Worm (Caenorhabditis elegans) whole organism, L3 larva: Measurements from ENCODE around the gene dpf-2.
A peak's percentile ranks its signal among the peaks of the same experiment; 100 is the strongest.

ENCODE experiments used
- R02D3.7 ChIP-seq: fragments of 150-350 bp; optimal IDR thresholded peaks from 2 replicates; lab custom pipeline; 2014; ENCODE audit warnings: missing biosample characterization, missing genetic modification characterization
- ZK546.5 ChIP-seq: sonication (generic microtip); optimal IDR thresholded peaks from 2 replicates; lab custom pipeline; 2017; ENCODE audit warnings: missing biosample characterization, missing genetic modification characterization
- aly-2 ChIP-seq: fragments of 150-350 bp; optimal IDR thresholded peaks from 2 replicates; lab custom pipeline; 2014; ENCODE audit warnings: missing biosample characterization, missing genetic modification characterization
- ama-1 ChIP-seq: fragments of 150-350 bp; optimal IDR thresholded peaks from 2 replicates; lab custom pipeline; 2018
- ceh-16 ChIP-seq: sonication (generic microtip); optimal IDR thresholded peaks from 2 replicates; lab custom pipeline; 2017; ENCODE audit warnings: missing biosample characterization, missing genetic modification characterization
- ceh-28 ChIP-seq: fragments of 150-350 bp; optimal IDR thresholded peaks from 2 replicates; lab custom pipeline; 2014; ENCODE audit warnings: missing biosample characterization, missing genetic modification reagents, missing genetic modification characterization
- ceh-82 ChIP-seq: fragments of 150-350 bp; optimal IDR thresholded peaks from 2 replicates; lab custom pipeline; 2014; ENCODE audit warnings: missing biosample characterization, missing genetic modification characterization
- ceh-9 ChIP-seq: sonication (generic microtip); optimal IDR thresholded peaks from 2 replicates; lab custom pipeline; 2018; ENCODE audit warnings: missing biosample characterization, missing genetic modification characterization
- daf-12 ChIP-seq: fragments of 150-350 bp; optimal IDR thresholded peaks from 2 replicates; lab custom pipeline; 2014; ENCODE audit warnings: missing biosample characterization, missing genetic modification reagents, missing genetic modification characterization
- egl-27 ChIP-seq: sonication (generic microtip); optimal IDR thresholded peaks from 4 replicates; lab custom pipeline; 2017; ENCODE audit warnings: missing biosample characterization, missing genetic modification reagents, missing genetic modification characterization
- egl-5 ChIP-seq: fragments of 150-350 bp; optimal IDR thresholded peaks from 2 replicates; lab custom pipeline; 2017; ENCODE audit warnings: missing biosample characterization, missing genetic modification reagents, missing genetic modification characterization, inconsistent platforms
- elt-1 ChIP-seq: fragments of 150-350 bp; optimal IDR thresholded peaks from 2 replicates; lab custom pipeline; 2014; ENCODE audit warnings: missing biosample characterization, missing genetic modification characterization
- elt-2 ChIP-seq: sonication (generic microtip); optimal IDR thresholded peaks from 2 replicates; lab custom pipeline; 2016; ENCODE audit warnings: missing genetic modification reagents, mild to moderate bottlenecking, missing genetic modification characterization, missing compliant biosample characterization
- elt-3 ChIP-seq, 3 experiments: fragments of 150-350 bp in 1 of 3; sonication (generic microtip) in 2 of 3; optimal IDR thresholded peaks; 2 replicates in 2 of 3; 4 replicates in 1 of 3; lab custom pipeline; 2014 to 2017; ENCODE audit warnings: missing biosample characterization in 3 of 3, missing genetic modification characterization in 3 of 3
- eor-1 ChIP-seq, 2 experiments: fragments of 150-350 bp; optimal IDR thresholded peaks; 2 replicates each; lab custom pipeline; 2014 to 2018; ENCODE audit warnings: missing biosample characterization in 2 of 2, missing genetic modification characterization in 2 of 2
- fkh-2 ChIP-seq: fragments of 150-350 bp; optimal IDR thresholded peaks from 2 replicates; lab custom pipeline; 2014; ENCODE audit warnings: missing biosample characterization, missing genetic modification reagents, missing genetic modification characterization
- fos-1 ChIP-seq: fragments of 150-350 bp; optimal IDR thresholded peaks from 2 replicates; lab custom pipeline; 2014; ENCODE audit warnings: missing biosample characterization, missing genetic modification characterization
- jun-1 ChIP-seq: fragments of 150-350 bp; optimal IDR thresholded peaks from 2 replicates; lab custom pipeline; 2014; ENCODE audit warnings: missing biosample characterization, missing genetic modification reagents, missing genetic modification characterization
- lin-15B ChIP-seq: fragments of 150-350 bp; optimal IDR thresholded peaks from 2 replicates; lab custom pipeline; 2014; ENCODE audit warnings: missing biosample characterization, missing genetic modification characterization
- lin-39 ChIP-seq: fragments of 150-350 bp; optimal IDR thresholded peaks from 2 replicates; lab custom pipeline; 2018; ENCODE audit warnings: missing biosample characterization, missing genetic modification reagents, missing genetic modification characterization
- lsy-12 ChIP-seq: sonication (generic microtip); optimal IDR thresholded peaks from 2 replicates; lab custom pipeline; 2016; ENCODE audit warnings: mild to moderate bottlenecking, missing genetic modification characterization, missing compliant biosample characterization
- mdl-1 ChIP-seq: fragments of 150-350 bp; optimal IDR thresholded peaks from 2 replicates; lab custom pipeline; 2014; ENCODE audit warnings: missing biosample characterization, missing genetic modification characterization
- mml-1 ChIP-seq: fragments of 150-350 bp; sonication (generic microtip); optimal IDR thresholded peaks from 3 replicates; lab custom pipeline; 2014; ENCODE audit warnings: missing biosample characterization, missing genetic modification characterization
- nfya-1 ChIP-seq: sonication (generic microtip); optimal IDR thresholded peaks from 2 replicates; lab custom pipeline; 2017; ENCODE audit warnings: missing genetic modification characterization, mild to moderate bottlenecking, missing compliant biosample characterization, antibody characterized with exemption, moderate library complexity; ENCODE audit not compliant: insufficient read depth
- nhr-11 ChIP-seq: fragments of 150-350 bp; optimal IDR thresholded peaks from 2 replicates; lab custom pipeline; 2014; ENCODE audit warnings: missing biosample characterization, missing genetic modification characterization
- nhr-12 ChIP-seq: fragments of 150-350 bp; optimal IDR thresholded peaks from 2 replicates; lab custom pipeline; 2014; ENCODE audit warnings: missing biosample characterization, missing genetic modification characterization
- nhr-23 ChIP-seq: fragments of 150-350 bp; optimal IDR thresholded peaks from 2 replicates; lab custom pipeline; 2014; ENCODE audit warnings: missing biosample characterization, missing genetic modification reagents, missing genetic modification characterization
- nhr-237 ChIP-seq: fragments of 150-350 bp; optimal IDR thresholded peaks from 2 replicates; lab custom pipeline; 2014; ENCODE audit warnings: missing biosample characterization, missing genetic modification characterization
- nhr-25 ChIP-seq: sonication (generic microtip); optimal IDR thresholded peaks from 2 replicates; lab custom pipeline; 2017; ENCODE audit warnings: missing biosample characterization, missing genetic modification characterization
- nhr-43 ChIP-seq: sonication (generic microtip); optimal IDR thresholded peaks from 2 replicates; lab custom pipeline; 2016; ENCODE audit warnings: mild to moderate bottlenecking, missing genetic modification characterization, missing compliant biosample characterization; ENCODE audit not compliant: poor library complexity, severe bottlenecking
- nhr-67 ChIP-seq: fragments of 150-350 bp; optimal IDR thresholded peaks from 2 replicates; lab custom pipeline; 2014; ENCODE audit warnings: missing biosample characterization, missing genetic modification characterization
- nhr-76 ChIP-seq: fragments of 150-350 bp; sonication (generic microtip); optimal IDR thresholded peaks from 5 replicates; lab custom pipeline; 2014; ENCODE audit warnings: missing biosample characterization, missing genetic modification characterization
- nhr-77 ChIP-seq: fragments of 150-350 bp; optimal IDR thresholded peaks from 2 replicates; lab custom pipeline; 2014; ENCODE audit warnings: missing biosample characterization, missing genetic modification characterization
- pha-4 ChIP-seq: fragments of 150-350 bp; optimal IDR thresholded peaks from 2 replicates; lab custom pipeline; 2014; ENCODE audit warnings: missing biosample characterization, missing genetic modification reagents, missing genetic modification characterization
- pqm-1 ChIP-seq: fragments of 150-350 bp; optimal IDR thresholded peaks from 2 replicates; lab custom pipeline; 2017; ENCODE audit warnings: missing biosample characterization, missing genetic modification characterization, inconsistent platforms
- skn-1 ChIP-seq: fragments of 150-350 bp; optimal IDR thresholded peaks from 2 replicates; lab custom pipeline; 2014; ENCODE audit warnings: missing biosample characterization, missing genetic modification characterization
- tbx-2 ChIP-seq: sonication (generic microtip); optimal IDR thresholded peaks from 2 replicates; lab custom pipeline; 2016; ENCODE audit warnings: mild to moderate bottlenecking, missing genetic modification characterization, missing compliant biosample characterization
- unc-62 ChIP-seq: fragments of 150-350 bp; sonication (generic microtip); optimal IDR thresholded peaks from 4 replicates; lab custom pipeline; 2014; ENCODE audit warnings: missing biosample characterization, missing genetic modification reagents, missing genetic modification characterization
- zag-1 ChIP-seq: fragments of 150-350 bp; optimal IDR thresholded peaks from 2 replicates; lab custom pipeline; 2014; ENCODE audit warnings: missing biosample characterization, missing genetic modification characterization
- ztf-11 ChIP-seq: fragments of 150-350 bp; optimal IDR thresholded peaks from 2 replicates; lab custom pipeline; 2014; ENCODE audit warnings: missing biosample characterization, missing genetic modification characterization

dpf-2 gene

DNA sequence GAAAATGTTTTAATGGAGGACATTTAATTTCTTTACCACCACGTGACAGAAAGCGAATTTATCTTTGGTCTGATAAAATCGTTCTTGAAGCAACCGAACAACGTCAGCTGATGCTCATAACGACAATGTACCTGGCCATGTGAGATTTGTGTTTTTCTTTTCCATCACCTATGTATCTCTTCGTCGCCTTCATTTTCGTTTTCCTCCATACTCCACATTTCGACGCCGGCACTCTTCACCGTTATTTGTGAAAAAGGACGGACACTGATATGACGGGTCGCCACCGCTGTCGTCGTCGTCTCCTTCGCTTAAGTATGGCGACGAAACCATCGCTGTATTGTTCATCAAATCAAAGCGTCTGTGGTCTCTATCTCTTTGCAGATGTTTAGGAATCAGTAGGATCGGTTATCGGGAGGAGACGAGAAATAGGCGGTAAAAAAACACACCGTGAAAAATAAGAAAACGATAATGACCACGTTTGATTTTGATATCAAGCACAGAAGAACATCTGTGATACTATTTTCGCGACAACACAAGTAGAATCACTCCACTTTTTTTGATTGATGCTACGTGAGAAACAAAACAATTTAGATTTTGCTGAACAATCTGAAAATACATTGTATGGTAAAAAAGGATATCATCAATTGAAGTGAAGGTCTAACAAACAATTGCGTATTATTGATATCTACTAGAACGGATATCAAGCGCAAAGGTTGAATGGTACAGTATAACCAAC is 44.6 kb upstream of the dpf-2 start (continued):
- no peak for TF ChIP-seq lin-39
- no peak for TF ChIP-seq nhr-77 (tag; lab: Kevin White, UChicago)
- peak; percentile 15 for TF ChIP-seq nfya-1 (tag; lab: Kevin White, UChicago)
- no peak for TF ChIP-seq lin-15B (tag; lab: Kevin White, UChicago)
- peak; percentile 58 for TF ChIP-seq elt-2
- no peak for TF ChIP-seq unc-62 (GFP tag; lab: Kevin White, UChicago)
- TF ChIP-seq fkh-2 (tag; lab: Kevin White, UChicago) = no peak
- TF ChIP-seq aly-2 (tag; lab: Kevin White, UChicago) = no peak

DNA sequence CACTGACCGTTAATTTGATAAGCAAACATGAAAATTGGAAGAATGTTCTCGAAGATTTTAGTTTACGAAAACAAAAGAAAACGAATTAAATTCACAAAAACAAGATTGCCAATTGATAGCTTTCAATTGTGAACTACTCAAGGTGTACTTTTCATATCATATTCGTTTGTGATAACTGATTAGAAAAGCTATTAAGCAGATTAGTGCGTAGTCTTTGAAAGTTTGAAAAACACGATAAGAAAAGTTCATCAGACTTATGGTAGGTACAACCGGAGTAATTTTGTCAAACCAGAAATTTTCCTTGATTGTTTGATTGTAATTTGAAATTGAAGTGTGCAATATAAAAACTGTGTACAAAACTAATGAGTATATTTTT is 44.1 kb upstream of the dpf-2 start:
- TF ChIP-seq R02D3.7 (tag; lab: Kevin White, UChicago) (no peak), nhr-25 (tag; lab: Kevin White, UChicago) (peak; percentile 41), nhr-237 (tag; lab: Kevin White, UChicago) (no peak), nhr-67 (tag; lab: Kevin White, UChicago) (no peak), mdl-1 (no peak), fos-1 (tag; lab: Kevin White, UChicago) (no peak), elt-2 (peak; percentile 72), eor-1 (tag; optimal IDR thresholded peaks at IDR 0.05; lab: Kevin White, UChicago) (no peak), aly-2 (tag; lab: Kevin White, UChicago) (no peak), egl-5 (tag; lab: Kevin White, UChicago) (no peak), elt-1 (tag; lab: Kevin White, UChicago) (no peak), unc-62 (GFP tag; lab: Kevin White, UChicago) (no peak), fkh-2 (tag; lab: Kevin White, UChicago) (no peak), zag-1 (no peak), pha-4 (no peak), egl-27 (tag; lab: Kevin White, UChicago) (no peak), nhr-77 (tag; lab: Kevin White, UChicago) (no peak), pqm-1 (tag; lab: Kevin White, UChicago) (peak; percentile 36), daf-12 (tag; lab: Kevin White, UChicago) (no peak), nhr-43 (tag; lab: Kevin White, UChicago) (no peak), ceh-9 (no peak), ZK546.5 (no peak), nhr-11 (tag; lab: Kevin White, UChicago) (no peak), lsy-12 (tag; lab: Kevin White, UChicago) (no peak), tbx-2 (tag; lab: Kevin White, UChicago) (no peak)

DNA sequence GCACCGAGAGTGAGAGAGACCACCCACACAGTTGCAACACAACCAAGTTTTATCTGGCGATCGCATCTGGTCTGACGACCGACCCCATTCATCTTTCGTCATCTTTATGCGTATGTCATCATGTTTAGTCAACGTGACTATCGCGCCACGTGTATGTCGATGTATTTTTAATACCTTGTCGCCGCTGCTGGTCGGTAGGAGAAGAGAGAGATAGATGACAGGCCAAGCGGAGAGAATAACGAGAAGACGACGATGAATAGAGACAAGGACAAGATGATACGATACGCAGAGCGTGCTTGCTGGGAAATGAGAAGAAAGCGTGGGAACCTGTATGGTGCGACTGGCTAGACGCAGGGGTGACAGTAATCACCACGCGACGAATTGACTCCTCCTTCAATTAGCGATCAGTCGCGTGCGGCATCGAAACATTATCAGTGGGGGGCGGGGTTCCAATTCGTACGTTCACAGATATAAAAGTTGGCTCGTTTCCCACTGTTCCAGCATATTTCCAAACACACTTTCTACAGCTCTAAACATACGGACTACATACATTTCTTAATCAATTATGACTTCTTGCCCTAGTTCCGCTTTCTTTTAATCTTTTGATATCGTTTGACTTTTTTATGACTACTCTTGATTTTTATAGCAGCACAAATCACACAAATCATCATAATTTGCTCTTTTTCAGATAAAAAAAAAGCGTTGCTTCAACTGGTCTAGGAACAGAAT is 41.1 kb upstream of the dpf-2 start, which contains the start of gene tatn-1:
Gene tatn-1 (plus strand): TSS at position 689 of the 729 bp plus-strand sequence.
- no peak for TF ChIP-seq fkh-2 (tag; lab: Kevin White, UChicago)
- peak; percentile 21 for TF ChIP-seq ceh-28 (tag; lab: Kevin White, UChicago)
- peak; percentile 69 for TF ChIP-seq pqm-1 (tag; lab: Kevin White, UChicago)
- TF ChIP-seq egl-5 (tag; lab: Kevin White, UChicago) = peak; percentile 16
- TF ChIP-seq nhr-237 (tag; lab: Kevin White, UChicago) = no peak
- TF ChIP-seq nhr-12 = no peak
- no peak for TF ChIP-seq lsy-12 (tag; lab: Kevin White, UChicago)
- no peak for TF ChIP-seq ama-1
- TF ChIP-seq nhr-76 (tag; lab: Kevin White, UChicago) = no peak
- no peak for TF ChIP-seq ceh-9
- TF ChIP-seq nhr-67 (tag; lab: Kevin White, UChicago) = no peak
- no peak for TF ChIP-seq ceh-82
- TF ChIP-seq elt-1 (tag; lab: Kevin White, UChicago) = peak; percentile 97
- no peak for TF ChIP-seq aly-2 (tag; lab: Kevin White, UChicago)
- TF ChIP-seq eor-1 (tag; optimal IDR thresholded peaks at IDR 0.05; lab: Kevin White, UChicago) = no peak
- peak; percentile 9 for TF ChIP-seq nhr-77 (tag; lab: Kevin White, UChicago)
- no peak for TF ChIP-seq ceh-16 (tag; lab: Kevin White, UChicago)
- TF ChIP-seq nhr-43 (tag; lab: Kevin White, UChicago) = peak; percentile 97
- TF ChIP-seq ZK546.5 = no peak
- TF ChIP-seq lin-15B (tag; lab: Kevin White, UChicago) = no peak
- no peak for TF ChIP-seq egl-27 (tag; lab: Kevin White, UChicago)
- no peak for TF ChIP-seq ztf-11 (tag; lab: Kevin White, UChicago)
- peak; percentile 43 for TF ChIP-seq unc-62 (GFP tag; lab: Kevin White, UChicago)
- peak; percentile 53 for TF ChIP-seq skn-1 (tag; lab: Kevin White, UChicago)
- peak; percentile 93 for TF ChIP-seq mdl-1
- peak; percentile 82 for TF ChIP-seq tbx-2 (tag; lab: Kevin White, UChicago)
- TF ChIP-seq nfya-1 (tag; lab: Kevin White, UChicago) = peak; percentile 16
- TF ChIP-seq elt-3 (tag; optimal IDR thresholded peaks at IDR 0.05; lab: Kevin White, UChicago) = peak in 1 of 3 experiments; percentile 66
- TF ChIP-seq nhr-25 (tag; lab: Kevin White, UChicago) = peak; percentile 98
- TF ChIP-seq nhr-23 (tag; lab: Kevin White, UChicago) = peak; percentile 98
- peak; percentile 98 for TF ChIP-seq elt-2
- peak; percentile 83 for TF ChIP-seq jun-1 (tag; lab: Kevin White, UChicago)
- TF ChIP-seq mml-1 (tag; lab: Kevin White, UChicago) = no peak
- TF ChIP-seq lin-39 = no peak
- TF ChIP-seq daf-12 (tag; lab: Kevin White, UChicago) = no peak
- TF ChIP-seq, all 47 proteins: peak for 16
